Worm (Caenorhabditis elegans): ENCODE measurements around the gene mab-7.
A peak's percentile ranks its signal among the peaks of the same experiment; 100 is the strongest.

Gene mab-7

DNA sequence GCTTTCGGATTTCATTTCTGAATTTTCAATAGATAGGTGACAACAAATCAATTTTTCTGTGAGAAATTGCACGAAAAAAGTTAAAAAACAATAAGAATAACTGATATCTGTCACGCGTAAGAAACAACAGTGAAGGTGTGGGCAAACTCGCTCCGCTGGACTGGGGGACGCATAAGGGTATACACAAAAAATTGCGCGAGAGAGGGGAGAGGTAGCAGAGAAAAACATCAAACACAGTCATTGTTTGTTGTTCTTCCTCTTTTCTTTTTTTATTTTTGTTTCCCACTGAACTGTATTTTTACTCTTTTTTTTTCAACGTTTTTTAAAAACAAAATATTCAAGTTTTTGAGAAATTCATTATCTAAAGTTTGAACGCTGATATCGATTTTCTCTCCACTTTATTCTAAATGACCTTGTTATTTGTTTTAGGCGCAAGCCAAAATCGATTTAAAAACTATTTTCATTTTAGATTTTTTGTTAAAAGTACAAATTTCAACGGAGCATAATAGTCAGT is 26.7 kb upstream of the mab-7 start, which contains the start of the genes pifk-1 and tbc-11 (continued):
- TF ChIP-seq grh-1 (GFP tag; IDR thresholded peaks at IDR 0.05) (no peak), hlh-17 (GFP tag; optimal IDR thresholded peaks at IDR 0.05; ENCODE audit: borderline replicate concordance) (no peak), rnt-1 (tag; optimal IDR thresholded peaks at IDR 0.05) (no peak), aha-1 (tag; optimal IDR thresholded peaks at IDR 0.05) (no peak), C04F5.9 (tag; optimal IDR thresholded peaks at IDR 0.05) (no peak), nhr-19 (GFP tag; conservative IDR thresholded peaks at IDR 0.05) (no peak), unc-98 (GFP tag; IDR thresholded peaks at IDR 0.05) (no peak), unc-30 (tag; optimal IDR thresholded peaks at IDR 0.05) (no peak), pag-3 (tag; optimal IDR thresholded peaks at IDR 0.05; ENCODE audit: borderline replicate concordance, insufficient read depth) (no peak), unc-62 (GFP tag; optimal IDR thresholded peaks at IDR 0.05) (no peak), ets-5 (GFP tag; IDR thresholded peaks at IDR 0.05) (no peak), unc-86 (tag; optimal IDR thresholded peaks at IDR 0.05) (no peak), mef-2 (tag; optimal IDR thresholded peaks at IDR 0.05) (no peak), ceh-88 (GFP tag; IDR thresholded peaks at IDR 0.05) (no peak), nhr-28 (tag; optimal IDR thresholded peaks at IDR 0.05) (no peak), alr-1 (tag; optimal IDR thresholded peaks at IDR 0.05; ENCODE audit: borderline replicate concordance) (no peak), lin-35 (GFP tag; optimal IDR thresholded peaks at IDR 0.05) (peak in 1 of 2 experiments; percentile 74), sptf-1 (tag; optimal IDR thresholded peaks at IDR 0.05) (no peak), snu-23 (GFP tag; optimal IDR thresholded peaks at IDR 0.05) (peak; percentile 65), isw-1 (GFP tag; IDR thresholded peaks at IDR 0.05) (no peak), Y116A8C.19 (tag; optimal IDR thresholded peaks at IDR 0.05; ENCODE audit: borderline replicate concordance) (no peak), ztf-4 (tag; optimal IDR thresholded peaks at IDR 0.05) (no peak), mdl-1 (tag; optimal IDR thresholded peaks at IDR 0.05) (peak in 1 of 2 experiments; percentile 37), ceh-8 (GFP tag; optimal IDR thresholded peaks at IDR 0.05) (no peak), tlp-1 (tag; optimal IDR thresholded peaks at IDR 0.05) (no peak), blmp-1 (tag; optimal IDR thresholded peaks at IDR 0.05) (peak; percentile 67), dpl-1 (GFP tag; optimal IDR thresholded peaks at IDR 0.05) (peak; percentile 22 to 39 (median 27)), C34B4.2 (tag; optimal IDR thresholded peaks at IDR 0.05) (no peak), efl-1 (optimal IDR thresholded peaks at IDR 0.05) (peak; percentile 28 to 43), efl-1 (GFP tag; optimal IDR thresholded peaks at IDR 0.05 in 1 of 2) (peak in 1 of 2 experiments; percentile 3), elt-3 (tag; optimal IDR thresholded peaks at IDR 0.05) (peak in 1 of 6 experiments; percentile 54), skn-1 (tag; optimal IDR thresholded peaks at IDR 0.05) (peak; percentile 85), dsc-1 (tag; optimal IDR thresholded peaks at IDR 0.05) (no peak), fos-1 (tag; optimal IDR thresholded peaks at IDR 0.05) (peak; percentile 29), nhr-12 (tag; optimal IDR thresholded peaks at IDR 0.05) (no peak), C16A3.4 (tag; optimal IDR thresholded peaks at IDR 0.05) (peak; percentile 54), aly-2 (tag; optimal IDR thresholded peaks at IDR 0.05) (no peak), lin-13 (GFP tag; optimal IDR thresholded peaks at IDR 0.05) (no peak), zag-1 (tag; optimal IDR thresholded peaks at IDR 0.05) (no peak), lin-39 (tag; optimal IDR thresholded peaks at IDR 0.05) (no peak), ama-1 (optimal IDR thresholded peaks at IDR 0.05) (no peak), sox-4 (tag; optimal IDR thresholded peaks at IDR 0.05) (no peak), nhr-71 (tag; optimal IDR thresholded peaks at IDR 0.05) (peak; percentile 34), vab-15 (tag; optimal IDR thresholded peaks at IDR 0.05) (no peak), lsy-2 (tag; optimal IDR thresholded peaks at IDR 0.05) (peak in 1 of 2 experiments; percentile 62), nhr-77 (tag; optimal IDR thresholded peaks at IDR 0.05) (no peak), nhr-237 (tag; optimal IDR thresholded peaks at IDR 0.05) (peak; percentile 14)

All from whole organism, L1 larva.